Worm (Caenorhabditis elegans) whole organism, midembryonic: ENCODE measurements around the gene immt-2.

Source experiments
- flt-1 ChIP-seq: fragments of 200-800 bp; sonication (Bioruptor generic); IDR thresholded peaks from 2 replicates; pipeline ENCODE4 v1.3.6; 2022; ENCODE audit warnings: missing genetic modification characterization, missing compliant biosample characterization
- klf-2 ChIP-seq: fragments of 200-800 bp; sonication (Bioruptor generic); conservative IDR thresholded peaks from 2 replicates; pipeline ENCODE4 v1.3.6; 2022; ENCODE audit warnings: missing genetic modification reagents, missing genetic modification characterization, missing compliant biosample characterization
- med-1 ChIP-seq: sonication (generic microtip); optimal IDR thresholded peaks from 2 replicates; lab custom pipeline; 2017; ENCODE audit warnings: missing genetic modification characterization, mild to moderate bottlenecking, missing compliant biosample characterization, antibody characterized with exemption, missing genetic modification reagents; ENCODE audit not compliant: insufficient read depth
- tab-1 ChIP-seq: fragments of 200-800 bp; sonication (Bioruptor generic); IDR thresholded peaks from 2 replicates; pipeline ENCODE4 v1.3.6; 2022; ENCODE audit warnings: missing genetic modification characterization, missing compliant biosample characterization

DNA sequence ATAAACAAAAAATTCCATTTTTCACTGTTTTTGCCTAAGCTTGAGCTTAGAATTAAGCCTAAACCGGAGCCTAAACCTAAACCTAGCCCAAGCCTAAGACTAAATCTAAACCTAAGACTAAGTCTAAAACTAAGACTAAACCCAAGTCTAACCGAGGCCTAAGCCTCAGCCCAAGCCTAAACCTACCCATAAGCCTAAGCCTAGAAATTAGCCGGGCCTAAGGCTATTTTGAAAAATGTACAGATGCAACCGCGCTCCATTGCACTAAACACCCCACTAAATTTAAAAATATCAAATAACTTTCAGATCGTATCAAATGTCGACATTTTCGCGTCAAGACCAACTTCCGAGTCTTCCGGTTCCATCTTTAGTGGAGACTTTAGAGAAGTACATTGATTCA lies 26.2 kb downstream of the immt-2 start, which contains the start of gene T20B3.1:
- TF ChIP-seq tab-1 (GFP tag; lab: Robert Waterston, UW) (no peak), med-1 (no peak), flt-1 (GFP tag; lab: Robert Waterston, UW) (no peak), klf-2 (no peak)
